Worm (Caenorhabditis elegans) whole organism, L4 larva: ENCODE data around the gene W03C9.2.

Experiments used
- F44E2.7 ChIP-seq: fragments of 200-800 bp; sonication (Bioruptor generic); IDR thresholded peaks from 2 replicates; pipeline ENCODE4 v2.1.2; 2022; ENCODE audit warnings: missing genetic modification characterization, missing compliant biosample characterization
- F49E8.2 ChIP-seq: sonication (generic microtip); optimal IDR thresholded peaks from 2 replicates; lab custom pipeline; 2016; ENCODE audit warnings: missing compliant biosample characterization, mild to moderate bottlenecking, missing genetic modification characterization, borderline replicate concordance
- madf-5 ChIP-seq, 2 experiments: fragments of 200-800 bp; sonication (Bioruptor generic); IDR thresholded peaks; 2 replicates each; pipeline ENCODE4 v1.3.6; 2022; ENCODE audit warnings: missing compliant biosample characterization in 2 of 2, missing genetic modification characterization in 2 of 2
- nhr-6 ChIP-seq: fragments of 150-350 bp; optimal IDR thresholded peaks from 2 replicates; lab custom pipeline; 2014; ENCODE audit warnings: missing biosample characterization, missing genetic modification characterization
- unc-130 ChIP-seq: sonication (generic microtip); optimal IDR thresholded peaks from 2 replicates; lab custom pipeline; 2016; ENCODE audit warnings: missing genetic modification reagents, missing genetic modification characterization, missing compliant biosample characterization

- no peak for TF ChIP-seq madf-5 (GFP tag; IDR thresholded peaks at IDR 0.05; lab: Robert Waterston, UW)
- no peak for TF ChIP-seq unc-130
- TF ChIP-seq F44E2.7, result no peak
- no peak for TF ChIP-seq nhr-6
- no peak for TF ChIP-seq F49E8.2 (tag; lab: Kevin White, UChicago)
Observed at ce11 chrII:11928752-11929151, 33.4 kb upstream of the W03C9.2 start.
